Fruit fly (Drosophila melanogaster) whole organism, prepupa: ENCODE data around the gene ATPsynD.

Source experiments
- Blimp-1 ChIP-seq: fragments of 200-800 bp; sonication (Bioruptor generic); optimal IDR thresholded peaks from 3 replicates; lab custom pipeline; 2017; ENCODE audit warnings: missing biosample characterization, missing genetic modification characterization, mild to moderate bottlenecking, moderate library complexity, missing genetic modification reagents
- CG16779 ChIP-seq: fragments of 200-800 bp; sonication (Bioruptor generic); optimal IDR thresholded peaks from 3 replicates; lab custom pipeline; 2017; ENCODE audit warnings: missing biosample characterization, mild to moderate bottlenecking, missing genetic modification characterization
- CG6854 ChIP-seq: fragments of 200-800 bp; sonication (Bioruptor generic); optimal IDR thresholded peaks from 2 replicates; lab custom pipeline; 2017; ENCODE audit warnings: missing biosample characterization, mild to moderate bottlenecking, missing genetic modification characterization
- Smox ChIP-seq: fragments of 200-800 bp; sonication (Bioruptor generic); optimal IDR thresholded peaks from 3 replicates; lab custom pipeline; 2016; ENCODE audit warnings: missing biosample characterization, missing genetic modification characterization
- Sox102F ChIP-seq: fragments of 200-800 bp; sonication (Bioruptor generic); optimal IDR thresholded peaks from 2 replicates; lab custom pipeline; 2016; ENCODE audit warnings: missing biosample characterization, mild to moderate bottlenecking, missing genetic modification characterization
- Sox14 ChIP-seq: fragments of 200-800 bp; sonication (Bioruptor generic); optimal IDR thresholded peaks from 3 replicates; lab custom pipeline; 2016; ENCODE audit warnings: missing biosample characterization, missing genetic modification characterization

DNA sequence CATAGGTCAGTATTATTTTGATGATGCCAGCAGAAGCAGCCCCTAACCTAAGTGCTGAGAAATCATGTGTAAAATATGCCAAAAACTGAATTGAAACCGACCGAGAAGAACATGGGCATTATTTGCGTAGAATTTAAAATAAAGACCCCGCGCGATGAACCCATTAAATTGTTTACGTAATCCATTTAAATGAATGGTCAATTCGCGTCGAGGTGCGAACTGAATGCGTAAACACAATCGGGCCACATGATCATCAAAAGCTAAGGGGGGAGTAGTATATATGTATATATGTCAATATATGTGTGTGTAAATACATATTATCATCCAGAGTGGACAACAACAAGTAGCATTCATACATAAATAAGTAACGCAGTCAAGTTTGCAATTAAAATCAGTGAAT, 34.6 kb upstream of the ATPsynD start:
- TF ChIP-seq Blimp-1 (GFP tag; lab: Kevin White, UChicago) (no peak), Smox (no peak), Sox102F (GFP tag; lab: Kevin White, UChicago) (no peak), CG6854 (GFP tag; lab: Kevin White, UChicago) (no peak), CG16779 (no peak), Sox14 (GFP tag; lab: Kevin White, UChicago) (no peak)
